Fruit fly (Drosophila melanogaster) whole organism, adult: ENCODE measurements around the gene CG2186.
A peak's percentile ranks its signal among the peaks of the same experiment; 100 is the strongest.

Source experiments
- CG14711 ChIP-seq: fragments of 200-800 bp; sonication (Bioruptor generic); optimal IDR thresholded peaks from 2 replicates; lab custom pipeline; 2018; ENCODE audit warnings: missing biosample characterization, mild to moderate bottlenecking, missing genetic modification characterization, moderate library complexity
- CG1620 ChIP-seq: fragments of 200-800 bp; sonication (Bioruptor generic); optimal IDR thresholded peaks from 2 replicates; lab custom pipeline; 2016; ENCODE audit warnings: missing biosample characterization, missing genetic modification characterization
- CG33017 ChIP-seq: fragments of 200-800 bp; sonication (Bioruptor generic); optimal IDR thresholded peaks from 2 replicates; lab custom pipeline; 2018; ENCODE audit warnings: missing biosample characterization, mild to moderate bottlenecking, missing genetic modification characterization, moderate library complexity
- CG5204 ChIP-seq: fragments of 200-800 bp; sonication (Bioruptor generic); optimal IDR thresholded peaks from 2 replicates; lab custom pipeline; 2016; ENCODE audit warnings: missing biosample characterization, missing genetic modification characterization
- CG7101 ChIP-seq: fragments of 200-800 bp; sonication (Bioruptor generic); optimal IDR thresholded peaks from 2 replicates; lab custom pipeline; 2018; ENCODE audit warnings: missing biosample characterization, mild to moderate bottlenecking, missing genetic modification characterization, moderate library complexity
- Clk ChIP-seq: fragments of 200-800 bp; sonication (Bioruptor generic); optimal IDR thresholded peaks from 2 replicates; lab custom pipeline; 2017; ENCODE audit warnings: missing biosample characterization, missing genetic modification characterization
- Crg-1 ChIP-seq: fragments of 200-800 bp; sonication (Bioruptor generic); optimal IDR thresholded peaks from 2 replicates; lab custom pipeline; 2016; ENCODE audit warnings: missing biosample characterization, missing genetic modification characterization
- Hr96 ChIP-seq: fragments of 200-800 bp; sonication (Bioruptor generic); optimal IDR thresholded peaks from 2 replicates; lab custom pipeline; 2016; ENCODE audit warnings: missing biosample characterization, missing genetic modification characterization
- Mnt ChIP-seq: fragments of 200-800 bp; sonication (Bioruptor generic); optimal IDR thresholded peaks from 2 replicates; lab custom pipeline; 2016; ENCODE audit warnings: missing biosample characterization, mild to moderate bottlenecking, missing genetic modification characterization
- bab1 ChIP-seq: fragments of 200-800 bp; sonication (Bioruptor generic); optimal IDR thresholded peaks from 3 replicates; lab custom pipeline; 2019; ENCODE audit warnings: missing biosample characterization, mild to moderate bottlenecking, missing genetic modification characterization, moderate library complexity
- cnc ChIP-seq, 2 experiments: fragments of >200 bp; optimal IDR thresholded peaks; 2 replicates each; lab custom pipeline; 2017
- kay ChIP-seq: fragments of 200-800 bp; sonication (Bioruptor generic); peaks from one replicate; lab custom pipeline; 2016; ENCODE audit warnings: missing biosample characterization, missing genetic modification characterization, borderline replicate concordance
- ovo ChIP-seq: fragments of 200-800 bp; sonication (Bioruptor generic); optimal IDR thresholded peaks from 2 replicates; lab custom pipeline; 2016; ENCODE audit warnings: missing biosample characterization, missing genetic modification characterization
- tj ChIP-seq: fragments of 200-800 bp; sonication (Bioruptor generic); optimal IDR thresholded peaks from 3 replicates; lab custom pipeline; 2017; ENCODE audit warnings: missing biosample characterization, mild to moderate bottlenecking, missing genetic modification characterization, moderate library complexity

DNA sequence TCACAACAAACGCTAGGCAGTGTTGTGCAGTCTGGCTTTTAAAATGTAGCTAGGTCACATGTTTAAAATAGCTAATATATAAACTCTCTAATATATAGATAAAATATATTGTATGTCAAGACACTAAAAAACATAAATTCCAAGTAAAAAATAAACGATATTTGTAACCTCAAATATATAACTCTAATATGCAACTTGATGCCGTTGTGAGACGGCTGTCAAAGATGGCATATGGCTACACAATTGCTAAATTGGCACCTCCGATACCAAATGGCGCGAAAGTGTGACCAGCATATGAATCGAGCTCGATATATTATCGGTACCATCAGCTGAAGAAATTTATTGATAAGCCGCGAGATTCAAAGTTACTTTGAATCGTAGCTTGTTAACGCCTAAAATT is 41.8 kb downstream of the CG2186 start, which contains the start of gene CG1582:
- TF ChIP-seq Crg-1 (GFP tag; lab: Kevin White, UChicago) (no peak), bab1 (peak; percentile 70), CG5204 (GFP tag; lab: Kevin White, UChicago) (no peak), ovo (GFP tag; lab: Kevin White, UChicago) (no peak), Clk (no peak), kay (GFP tag; lab: Kevin White, UChicago) (no peak), Hr96 (GFP tag; lab: Kevin White, UChicago) (no peak), CG14711 (tag; lab: Kevin White, UChicago) (peak; percentile 41), Mnt (GFP tag; lab: Kevin White, UChicago) (peak; percentile 44), CG33017 (no peak), CG7101 (tag; lab: Kevin White, UChicago) (peak; percentile 13), cnc (optimal IDR thresholded peaks at IDR 0.05; lab: Kevin White, UChicago) (no peak), tj (peak; percentile 14), CG1620 (GFP tag; lab: Kevin White, UChicago) (no peak)
